Fruit fly (Drosophila melanogaster) whole organism, wandering third instar larva: Measurements from ENCODE around the gene EMC3.

Source experiments
- CG32264 ChIP-seq: fragments of 200-800 bp; sonication (Bioruptor generic); optimal IDR thresholded peaks from 2 replicates; lab custom pipeline; 2016; ENCODE audit warnings: missing biosample characterization, missing genetic modification characterization
- HLH106 ChIP-seq: fragments of 200-800 bp; optimal IDR thresholded peaks from 3 replicates; lab custom pipeline; 2019; ENCODE audit warnings: missing biosample characterization, mild to moderate bottlenecking, missing genetic modification characterization, moderate library complexity
- Myc ChIP-seq: fragments of >200 bp; optimal IDR thresholded peaks from 2 replicates; lab custom pipeline; 2017
- Rel ChIP-seq, 2 experiments: fragments of 200-800 bp; sonication (Bioruptor generic) in 1 of 2; optimal IDR thresholded peaks; 2 replicates in 1 of 2; 3 replicates in 1 of 2; lab custom pipeline; 2016 to 2019; ENCODE audit warnings: mild to moderate bottlenecking in 2 of 2, missing biosample characterization in 2 of 2, missing genetic modification characterization in 2 of 2, moderate library complexity in 1 of 2
- br ChIP-seq: fragments of 200-800 bp; sonication (Bioruptor generic); optimal IDR thresholded peaks from 2 replicates; lab custom pipeline; 2016; ENCODE audit warnings: missing biosample characterization, missing genetic modification characterization
- brk ChIP-seq: fragments of 200-800 bp; sonication (Bioruptor generic); optimal IDR thresholded peaks from 2 replicates; lab custom pipeline; 2016; ENCODE audit warnings: missing biosample characterization, mild to moderate bottlenecking, missing genetic modification characterization
- dmrt93B ChIP-seq: fragments of 200-800 bp; sonication (Bioruptor generic); optimal IDR thresholded peaks from 2 replicates; lab custom pipeline; 2018; ENCODE audit warnings: missing biosample characterization, mild to moderate bottlenecking, missing genetic modification characterization
- foxo ChIP-seq, 2 experiments: fragments of 200-800 bp; sonication (Bioruptor generic); optimal IDR thresholded peaks; 2 replicates in 1 of 2; 3 replicates in 1 of 2; lab custom pipeline; 2016 to 2017; ENCODE audit warnings: missing biosample characterization in 2 of 2, missing genetic modification characterization in 2 of 2
- usp ChIP-seq: fragments of >200 bp; optimal IDR thresholded peaks from 2 replicates; lab custom pipeline; 2017; ENCODE audit warnings: missing biosample characterization, missing genetic modification characterization

- TF ChIP-seq HLH106 (tag; lab: Kevin White, UChicago): no peak
- TF ChIP-seq br: no peak
- no peak for TF ChIP-seq CG32264
- TF ChIP-seq Rel (GFP tag; optimal IDR thresholded peaks at IDR 0.05; lab: Kevin White, UChicago): no peak
- no peak for TF ChIP-seq Rel (tag; optimal IDR thresholded peaks at IDR 0.05; lab: Kevin White, UChicago)
- TF ChIP-seq brk (GFP tag; lab: Kevin White, UChicago): no peak
- no peak for TF ChIP-seq Myc (lab: Kevin White, UChicago)
- TF ChIP-seq foxo (GFP tag; optimal IDR thresholded peaks at IDR 0.05; lab: Kevin White, UChicago): no peak
- TF ChIP-seq dmrt93B (GFP tag; lab: Kevin White, UChicago): no peak
- no peak for TF ChIP-seq usp
Observed at dm6 chr2L:10770568-10770967, 38.3 kb upstream of the EMC3 start, which contains the start of gene CG17127.
